Worm (Caenorhabditis elegans) whole organism, mixed stage, embryonic: ENCODE results near the gene nspg-12.

Experiments used
- ceh-39 ChIP-seq: fragments of 150-350 bp; optimal IDR thresholded peaks from 2 replicates; lab custom pipeline; 2014; ENCODE audit warnings: missing biosample characterization, missing genetic modification characterization
- ces-1 ChIP-seq: fragments of 150-350 bp; optimal IDR thresholded peaks from 2 replicates; lab custom pipeline; 2014; ENCODE audit warnings: missing biosample characterization, missing genetic modification reagents, missing genetic modification characterization
- elt-3 ChIP-seq: fragments of 150-350 bp; optimal IDR thresholded peaks from 2 replicates; lab custom pipeline; 2014; ENCODE audit warnings: missing biosample characterization, missing genetic modification characterization
- lin-13 ChIP-seq: fragments of 150-350 bp; optimal IDR thresholded peaks from 2 replicates; lab custom pipeline; 2014; ENCODE audit warnings: missing biosample characterization, missing genetic modification characterization
- mab-5 ChIP-seq: fragments of 150-350 bp; optimal IDR thresholded peaks from 2 replicates; lab custom pipeline; 2014; ENCODE audit warnings: missing biosample characterization, missing genetic modification characterization
- nhr-28 ChIP-seq: fragments of 150-350 bp; optimal IDR thresholded peaks from 2 replicates; lab custom pipeline; 2014; ENCODE audit warnings: missing biosample characterization, missing genetic modification characterization
- pha-4 ChIP-seq: fragments of 150-350 bp; optimal IDR thresholded peaks from 2 replicates; lab custom pipeline; 2018; ENCODE audit warnings: missing biosample characterization, missing genetic modification reagents, missing genetic modification characterization
- tbx-8 ChIP-seq: fragments of 200-800 bp; sonication (Bioruptor generic); optimal IDR thresholded peaks from 2 replicates; lab custom pipeline; 2018; ENCODE audit warnings: mild to moderate bottlenecking, missing genetic modification characterization, moderate library complexity, missing compliant biosample characterization
- unc-120 ChIP-seq: sonication (generic microtip); optimal IDR thresholded peaks from 2 replicates; lab custom pipeline; 2017; ENCODE audit warnings: missing genetic modification characterization, missing compliant biosample characterization; ENCODE audit not compliant: poor library complexity, severe bottlenecking
- unc-39 ChIP-seq: fragments of 150-350 bp; optimal IDR thresholded peaks from 2 replicates; lab custom pipeline; 2014; ENCODE audit warnings: missing biosample characterization, missing genetic modification characterization
- unc-62 ChIP-seq: fragments of 150-350 bp; optimal IDR thresholded peaks from 2 replicates; lab custom pipeline; 2014; ENCODE audit warnings: missing biosample characterization, missing genetic modification reagents, missing genetic modification characterization
- ztf-11 ChIP-seq: fragments of 150-350 bp; optimal IDR thresholded peaks from 2 replicates; lab custom pipeline; 2014; ENCODE audit warnings: missing biosample characterization, missing genetic modification characterization

DNA sequence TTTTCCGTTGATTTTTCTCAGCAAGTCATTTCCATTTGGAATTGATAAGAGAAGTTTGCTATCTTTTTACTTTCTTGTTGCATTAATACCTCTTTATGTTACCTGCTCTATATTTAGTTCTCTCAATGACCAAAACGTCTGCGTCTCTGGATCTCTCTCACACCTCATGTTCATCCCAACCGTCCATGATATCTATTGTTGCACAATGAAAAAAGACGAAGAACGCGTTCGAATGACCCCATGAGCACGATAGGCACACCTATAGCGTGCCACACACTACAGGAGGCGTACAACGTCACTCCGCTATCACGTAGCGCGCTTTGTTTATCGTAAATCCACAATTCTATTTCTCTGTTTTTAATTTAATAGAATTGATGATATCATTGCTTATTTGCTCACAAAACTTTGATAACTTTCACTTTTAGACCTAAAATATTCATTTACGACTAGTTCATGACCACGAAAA is 22.1 kb downstream of the nspg-12 start, which contains the start of gene Y34B4A.2:
- TF ChIP-seq unc-39 (tag; lab: Kevin White, UChicago) (no peak), unc-62 (no peak), ces-1 (peak; percentile 74), ceh-39 (tag; lab: Kevin White, UChicago) (no peak), ztf-11 (tag; lab: Kevin White, UChicago) (no peak), elt-3 (no peak), lin-13 (tag; lab: Kevin White, UChicago) (peak; percentile 23), unc-120 (tag; lab: Kevin White, UChicago) (no peak), mab-5 (tag; lab: Kevin White, UChicago) (no peak), tbx-8 (no peak), nhr-28 (no peak), pha-4 (tag; lab: Kevin White, UChicago) (no peak)
